Worm (Caenorhabditis elegans): ENCODE data around the gene F57A8.7.

ce11 chrV:10104785-10105310, 29.3 kb downstream of the F57A8.7 start, which contains the start of gene ugt-17:
- TF ChIP-seq nhr-237 (tag; optimal IDR thresholded peaks at IDR 0.05), result no peak
- no peak for TF ChIP-seq Y116A8C.19 (tag; optimal IDR thresholded peaks at IDR 0.05; ENCODE audit: borderline replicate concordance)
- TF ChIP-seq pag-3 (tag; optimal IDR thresholded peaks at IDR 0.05; ENCODE audit: borderline replicate concordance, insufficient read depth), result no peak
- TF ChIP-seq ztf-11 (tag; optimal IDR thresholded peaks at IDR 0.05), result no peak
- TF ChIP-seq ama-1 (optimal IDR thresholded peaks at IDR 0.05), result no peak
- TF ChIP-seq F16B12.6 (tag; optimal IDR thresholded peaks at IDR 0.05), result no peak
- TF ChIP-seq nhr-11 (tag; optimal IDR thresholded peaks at IDR 0.05), result no peak
- TF ChIP-seq skn-1 (tag; optimal IDR thresholded peaks at IDR 0.05), result no peak
- no peak for TF ChIP-seq fos-1 (tag; optimal IDR thresholded peaks at IDR 0.05)
- no peak for TF ChIP-seq egl-27 (tag; optimal IDR thresholded peaks at IDR 0.05)
- no peak for TF ChIP-seq fkh-10 (GFP tag; optimal IDR thresholded peaks at IDR 0.05)
- TF ChIP-seq mep-1 (tag; optimal IDR thresholded peaks at IDR 0.05), result no peak
- no peak for TF ChIP-seq unc-130 (tag; optimal IDR thresholded peaks at IDR 0.05)
